Fruit fly (Drosophila melanogaster): ENCODE data around the gene CG10761.

DNA sequence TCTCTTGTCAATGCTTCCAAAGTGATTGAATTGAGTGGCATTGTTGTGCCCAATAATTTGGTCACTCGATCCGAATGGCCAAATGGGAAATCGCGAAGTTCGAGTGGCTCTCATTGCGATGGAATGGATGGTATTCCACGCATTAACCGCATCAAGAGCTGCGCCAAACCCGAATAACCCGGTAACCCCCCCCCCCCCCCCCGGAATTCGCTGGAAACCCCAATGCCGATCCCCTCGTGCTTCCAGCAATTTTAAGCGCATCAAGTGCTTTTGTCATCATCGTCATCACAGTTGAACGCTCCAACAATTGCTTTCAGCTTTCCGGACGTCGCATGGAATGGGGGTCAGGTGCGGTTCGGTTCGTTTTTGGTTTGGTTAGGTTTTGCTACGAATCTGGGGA is 44.0 kb upstream of the CG10761 start:
- TF ChIP-seq rn (GFP tag; IDR thresholded peaks at IDR 0.05) (no peak), CG8159 (tag; optimal IDR thresholded peaks at IDR 0.05) (no peak), CG10348 (GFP tag; IDR thresholded peaks at IDR 0.05) (no peak), CG17806 (tag; optimal IDR thresholded peaks at IDR 0.05) (no peak), CG9948 (tag; optimal IDR thresholded peaks at IDR 0.05) (no peak), CG34367 (tag; optimal IDR thresholded peaks at IDR 0.05) (no peak), CG15710 (tag; optimal IDR thresholded peaks at IDR 0.05) (no peak)
